Fruit fly (Drosophila melanogaster): ENCODE results near the gene Pmi.

Gene Pmi

dm6 chr3L:5817177-5817576, 37.3 kb downstream of the Pmi start:
- TF ChIP-seq ttk (optimal IDR thresholded peaks at IDR 0.05) = no peak

dm6 chr3L:5819310-5819709, 39.5 kb downstream of the Pmi start:
- no peak for TF ChIP-seq insv (optimal IDR thresholded peaks at IDR 0.05)
- no peak for TF ChIP-seq Sin3A (optimal IDR thresholded peaks at IDR 0.05)

- TF ChIP-seq Sin3A (optimal IDR thresholded peaks at IDR 0.05) (no peak), h (optimal IDR thresholded peaks at IDR 0.05) (no peak), ttk (optimal IDR thresholded peaks at IDR 0.05) (no peak), insv (optimal IDR thresholded peaks at IDR 0.05) (no peak), Myc (optimal IDR thresholded peaks at IDR 0.05) (no peak), psq (optimal IDR thresholded peaks at IDR 0.05) (no peak)
These were observed 40.2 kb downstream of the Pmi start for dm6 chr3L:5820039-5820438.

dm6 chr3L:5820793-5821192, 40.9 kb downstream of the Pmi start:
- TF ChIP-seq h (optimal IDR thresholded peaks at IDR 0.05) (no peak), insv (optimal IDR thresholded peaks at IDR 0.05) (no peak), Sin3A (optimal IDR thresholded peaks at IDR 0.05) (no peak), ttk (optimal IDR thresholded peaks at IDR 0.05) (no peak), Myc (optimal IDR thresholded peaks at IDR 0.05) (no peak), psq (optimal IDR thresholded peaks at IDR 0.05) (no peak)

- TF ChIP-seq ttk (optimal IDR thresholded peaks at IDR 0.05) (no peak), Myc (optimal IDR thresholded peaks at IDR 0.05) (no peak), Sin3A (optimal IDR thresholded peaks at IDR 0.05) (no peak), h (optimal IDR thresholded peaks at IDR 0.05) (no peak), insv (optimal IDR thresholded peaks at IDR 0.05) (no peak), psq (optimal IDR thresholded peaks at IDR 0.05) (no peak)
These were observed 41.7 kb downstream of the Pmi start for dm6 chr3L:5821506-5821905.

- no peak for TF ChIP-seq ttk (optimal IDR thresholded peaks at IDR 0.05)
- no peak for TF ChIP-seq Sin3A (optimal IDR thresholded peaks at IDR 0.05)
- TF ChIP-seq psq (optimal IDR thresholded peaks at IDR 0.05) = no peak
- TF ChIP-seq h (optimal IDR thresholded peaks at IDR 0.05) = no peak
- TF ChIP-seq insv (optimal IDR thresholded peaks at IDR 0.05) = no peak
- TF ChIP-seq Myc (optimal IDR thresholded peaks at IDR 0.05) = no peak
These were observed 44.1 kb downstream of the Pmi start for dm6 chr3L:5823763-5824445.

- TF ChIP-seq Myc (optimal IDR thresholded peaks at IDR 0.05) (no peak), psq (optimal IDR thresholded peaks at IDR 0.05) (no peak), h (optimal IDR thresholded peaks at IDR 0.05) (no peak), insv (optimal IDR thresholded peaks at IDR 0.05) (no peak), ttk (optimal IDR thresholded peaks at IDR 0.05) (no peak), Sin3A (optimal IDR thresholded peaks at IDR 0.05) (no peak)
These were observed 45.6 kb downstream of the Pmi start for dm6 chr3L:5825483-5825882.

- TF ChIP-seq insv (optimal IDR thresholded peaks at IDR 0.05) = no peak
- no peak for TF ChIP-seq Myc (optimal IDR thresholded peaks at IDR 0.05)
- TF ChIP-seq Sin3A (optimal IDR thresholded peaks at IDR 0.05) = no peak
- no peak for TF ChIP-seq psq (optimal IDR thresholded peaks at IDR 0.05)
- TF ChIP-seq h (optimal IDR thresholded peaks at IDR 0.05) = no peak
- no peak for TF ChIP-seq ttk (optimal IDR thresholded peaks at IDR 0.05)
These were observed 48.4 kb downstream of the Pmi start for dm6 chr3L:5828275-5828674.

dm6 chr3L:5828684-5829083, 48.8 kb downstream of the Pmi start:
- TF ChIP-seq insv (optimal IDR thresholded peaks at IDR 0.05) = no peak
- TF ChIP-seq h (optimal IDR thresholded peaks at IDR 0.05) = no peak
- no peak for TF ChIP-seq psq (optimal IDR thresholded peaks at IDR 0.05)

dm6 chr3L:5830649-5831048, 50.8 kb downstream of the Pmi start:
- no peak for TF ChIP-seq psq (optimal IDR thresholded peaks at IDR 0.05)
- no peak for TF ChIP-seq Myc (optimal IDR thresholded peaks at IDR 0.05)
- TF ChIP-seq insv (optimal IDR thresholded peaks at IDR 0.05) = no peak
- TF ChIP-seq ttk (optimal IDR thresholded peaks at IDR 0.05) = no peak
- TF ChIP-seq Sin3A (optimal IDR thresholded peaks at IDR 0.05) = no peak
- no peak for TF ChIP-seq h (optimal IDR thresholded peaks at IDR 0.05)

dm6 chr3L:5831890-5832289, 52.0 kb downstream of the Pmi start:
- TF ChIP-seq insv (optimal IDR thresholded peaks at IDR 0.05) (no peak), Sin3A (optimal IDR thresholded peaks at IDR 0.05) (no peak)

dm6 chr3L:5833761-5834160, 53.9 kb downstream of the Pmi start:
- no peak for TF ChIP-seq insv (optimal IDR thresholded peaks at IDR 0.05)
- TF ChIP-seq psq (optimal IDR thresholded peaks at IDR 0.05) = no peak
- TF ChIP-seq Myc (optimal IDR thresholded peaks at IDR 0.05) = no peak
- TF ChIP-seq h (optimal IDR thresholded peaks at IDR 0.05) = no peak
- TF ChIP-seq ttk (optimal IDR thresholded peaks at IDR 0.05) = no peak
- no peak for TF ChIP-seq Sin3A (optimal IDR thresholded peaks at IDR 0.05)

- TF ChIP-seq Sin3A (optimal IDR thresholded peaks at IDR 0.05) = no peak
- no peak for TF ChIP-seq Myc (optimal IDR thresholded peaks at IDR 0.05)
- no peak for TF ChIP-seq ttk (optimal IDR thresholded peaks at IDR 0.05)
- no peak for TF ChIP-seq insv (optimal IDR thresholded peaks at IDR 0.05)
- TF ChIP-seq psq (optimal IDR thresholded peaks at IDR 0.05) = no peak
- TF ChIP-seq h (optimal IDR thresholded peaks at IDR 0.05) = no peak
These were observed 54.4 kb downstream of the Pmi start for dm6 chr3L:5834245-5834644.

All from Kc167 (cell line).